Worm (Caenorhabditis elegans): ENCODE data around the gene Y82E9BL.1.

ce11 chrIII:1392763-1393162 is 37.5 kb upstream of the Y82E9BL.1 start:
- TF ChIP-seq Y53G8AR.9 (GFP tag; conservative IDR thresholded peaks at IDR 0.05) (no peak), snpc-1.3 (tag; optimal IDR thresholded peaks at IDR 0.05; ENCODE audit: insufficient read depth) (no peak), him-1 (tag; optimal IDR thresholded peaks at IDR 0.05) (no peak), hmg-20 (GFP tag; IDR thresholded peaks at IDR 0.05) (no peak), hrde-1 (tag; optimal IDR thresholded peaks at IDR 0.05; ENCODE audit: borderline replicate concordance) (no peak), ama-1 (optimal IDR thresholded peaks at IDR 0.05) (no peak), ama-1 (GFP tag; optimal IDR thresholded peaks at IDR 0.05) (no peak), egrh-3 (GFP tag; IDR thresholded peaks at IDR 0.05) (no peak), Y67H2A.10 (GFP tag; conservative IDR thresholded peaks at IDR 0.05) (no peak), ceh-100 (GFP tag; IDR thresholded peaks at IDR 0.05) (no peak)
